Fruit fly (Drosophila melanogaster) whole organism, wandering third instar larva: ENCODE results near the gene CG15382.
A peak's percentile ranks its signal among the peaks of the same experiment; 100 is the strongest.

Experiments
- Dfd ChIP-seq: fragments of >200 bp; optimal IDR thresholded peaks from 2 replicates; lab custom pipeline; 2017; ENCODE audit warnings: missing biosample characterization, missing genetic modification characterization
- Hr78 ChIP-seq: fragments of >200 bp; optimal IDR thresholded peaks from 2 replicates; lab custom pipeline; 2017; ENCODE audit warnings: missing biosample characterization, missing genetic modification characterization
- Mio ChIP-seq: sonication (Bioruptor generic); optimal IDR thresholded peaks from 2 replicates; lab custom pipeline; 2016; ENCODE audit warnings: missing biosample characterization, missing genetic modification characterization
- N ChIP-seq: fragments of >200 bp; optimal IDR thresholded peaks from 2 replicates; lab custom pipeline; 2018; ENCODE audit warnings: missing biosample characterization, missing external identifiers, missing genetic modification characterization
- foxo ChIP-seq, 2 experiments: fragments of 200-800 bp; sonication (Bioruptor generic); optimal IDR thresholded peaks; 2 replicates in 1 of 2; 3 replicates in 1 of 2; lab custom pipeline; 2016 to 2017; ENCODE audit warnings: missing biosample characterization in 2 of 2, missing genetic modification characterization in 2 of 2
- h ChIP-seq: fragments of 200-800 bp; sonication (Bioruptor generic); optimal IDR thresholded peaks from 3 replicates; lab custom pipeline; 2016; ENCODE audit warnings: missing biosample characterization, mild to moderate bottlenecking, missing genetic modification characterization
- lola ChIP-seq: fragments of >200 bp; optimal IDR thresholded peaks from 2 replicates; lab custom pipeline; 2017; ENCODE audit warnings: missing biosample characterization, missing genetic modification characterization
- pan ChIP-seq: fragments of >200 bp; optimal IDR thresholded peaks from 2 replicates; lab custom pipeline; 2017
- tai ChIP-seq: sonication (Bioruptor generic); optimal IDR thresholded peaks from 2 replicates; lab custom pipeline; 2016; ENCODE audit warnings: missing biosample characterization, missing genetic modification characterization

dm6 chr2L:2175090-2175830 is 19.7 kb downstream of the CG15382 start:
- TF ChIP-seq pan (no peak), lola (no peak), N (no peak), Hr78 (GFP tag; lab: Kevin White, UChicago) (no peak), tai (GFP tag; lab: Kevin White, UChicago) (peak; percentile 24), Dfd (GFP tag; lab: Kevin White, UChicago) (peak; percentile 90), foxo (GFP tag; optimal IDR thresholded peaks at IDR 0.05; lab: Kevin White, UChicago) (peak in 1 of 2 experiments; percentile 21), Mio (GFP tag; lab: Kevin White, UChicago) (no peak), h (peak; percentile 28)
